Worm (Caenorhabditis elegans): ENCODE results near the gene cdk-12.
A peak's percentile ranks its signal among the peaks of the same experiment; 100 is the strongest.

DNA sequence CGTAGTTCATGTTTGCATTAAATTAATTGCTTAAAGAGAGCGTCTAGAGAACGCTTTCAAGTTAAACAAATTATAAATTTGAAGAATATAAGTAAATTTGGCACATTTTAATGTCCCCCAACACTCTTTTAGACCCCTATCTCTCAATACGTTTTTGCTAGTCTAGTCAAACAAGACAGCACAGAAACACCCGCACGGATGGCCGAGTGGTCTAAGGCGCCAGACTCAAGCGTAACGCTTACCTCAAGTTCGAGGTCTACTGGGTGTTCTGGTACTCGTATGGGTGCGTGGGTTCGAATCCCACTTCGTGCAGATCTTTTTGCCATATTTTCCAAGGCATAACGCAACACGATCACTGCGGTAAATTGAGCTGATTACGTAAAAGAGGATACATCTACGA lies 29.5 kb downstream of the cdk-12 start:
- TF ChIP-seq F13C5.2 (tag; optimal IDR thresholded peaks at IDR 0.05) = peak; percentile 4
- no peak for TF ChIP-seq B0310.2 (tag; optimal IDR thresholded peaks at IDR 0.05)
- 0 out of 2 replicates have a peak, but pooled peaks have one; percentile 22 for TF ChIP-seq flt-1 (GFP tag; IDR thresholded peaks at IDR 0.05)
- TF ChIP-seq ceh-36 (tag; optimal IDR thresholded peaks at IDR 0.05) = no peak
- no peak for TF ChIP-seq ets-7 (tag; optimal IDR thresholded peaks at IDR 0.05)
- no peak for TF ChIP-seq scrt-1 (GFP tag; IDR thresholded peaks at IDR 0.05)
- TF ChIP-seq ama-1 (optimal IDR thresholded peaks at IDR 0.05) = no peak
- TF ChIP-seq tra-4 (tag; optimal IDR thresholded peaks at IDR 0.05) = no peak
- no peak for TF ChIP-seq hmbx-1 (tag; optimal IDR thresholded peaks at IDR 0.05)
- TF ChIP-seq tbx-37 (GFP tag; conservative IDR thresholded peaks at IDR 0.05) = no peak

Data from whole organism, early embryonic.